Worm (Caenorhabditis elegans) whole organism, late embryonic: ENCODE results near the gene Y51H7BR.7.

Experiments
- C38D4.7 ChIP-seq: fragments of 200-800 bp; sonication (Bioruptor generic); optimal IDR thresholded peaks from 2 replicates; lab custom pipeline; 2018; ENCODE audit warnings: mild to moderate bottlenecking, missing genetic modification characterization, moderate library complexity, missing compliant biosample characterization
- K02D7.2 ChIP-seq: sonication (generic microtip); optimal IDR thresholded peaks from 2 replicates; lab custom pipeline; 2017; ENCODE audit warnings: mild to moderate bottlenecking, missing genetic modification characterization, missing compliant biosample characterization
- K09A11.1 ChIP-seq: sonication (generic microtip); optimal IDR thresholded peaks from 2 replicates; lab custom pipeline; 2017; ENCODE audit warnings: antibody characterized with exemption, mild to moderate bottlenecking, missing genetic modification characterization, missing compliant biosample characterization; ENCODE audit not compliant: insufficient read depth
- Y22D7AL.16 ChIP-seq: sonication (generic microtip); optimal IDR thresholded peaks from 2 replicates; lab custom pipeline; 2016; ENCODE audit warnings: missing genetic modification characterization, missing compliant biosample characterization
- ama-1 ChIP-seq: fragments of 150-350 bp; optimal IDR thresholded peaks from 2 replicates; lab custom pipeline; 2014
- ceh-14 ChIP-seq: sonication (generic microtip); optimal IDR thresholded peaks from 2 replicates; lab custom pipeline; 2016; ENCODE audit warnings: missing genotype, missing genetic modification characterization, missing compliant biosample characterization
- ceh-19 ChIP-seq: fragments of 200-800 bp; sonication (Bioruptor generic); optimal IDR thresholded peaks from 2 replicates; lab custom pipeline; 2018; ENCODE audit warnings: mild to moderate bottlenecking, missing genetic modification characterization, missing compliant biosample characterization
- ceh-2 ChIP-seq: sonication (generic microtip); optimal IDR thresholded peaks from 2 replicates; lab custom pipeline; 2016; ENCODE audit warnings: missing genotype, missing genetic modification characterization, missing compliant biosample characterization
- ceh-24 ChIP-seq: sonication (generic microtip); optimal IDR thresholded peaks from 2 replicates; lab custom pipeline; 2016; ENCODE audit warnings: mild to moderate bottlenecking, missing genetic modification characterization, missing compliant biosample characterization
- ceh-31 ChIP-seq: sonication (generic microtip); optimal IDR thresholded peaks from 2 replicates; lab custom pipeline; 2016; ENCODE audit warnings: missing genetic modification characterization, missing compliant biosample characterization
- ceh-34 ChIP-seq: sonication (generic microtip); optimal IDR thresholded peaks from 2 replicates; lab custom pipeline; 2016; ENCODE audit warnings: mild to moderate bottlenecking, missing genetic modification characterization, missing compliant biosample characterization
- ceh-45 ChIP-seq: fragments of 200-800 bp; sonication (Bioruptor generic); IDR thresholded peaks from 2 replicates; pipeline ENCODE4 v1.3.6; 2022; ENCODE audit warnings: missing genetic modification reagents, missing genetic modification characterization, missing compliant biosample characterization
- ceh-48 ChIP-seq: sonication (generic microtip); optimal IDR thresholded peaks from 2 replicates; lab custom pipeline; 2016; ENCODE audit warnings: missing genetic modification characterization, inconsistent platforms, missing compliant biosample characterization
- ceh-6 ChIP-seq: fragments of 200-800 bp; sonication (Bioruptor generic); optimal IDR thresholded peaks from 2 replicates; lab custom pipeline; 2018; ENCODE audit warnings: mild to moderate bottlenecking, missing genetic modification characterization, missing compliant biosample characterization
- ceh-9 ChIP-seq: sonication (generic microtip); optimal IDR thresholded peaks from 2 replicates; lab custom pipeline; 2016; ENCODE audit warnings: mild to moderate bottlenecking, missing genetic modification characterization, inconsistent platforms, missing compliant biosample characterization
- che-1 ChIP-seq: sonication (generic microtip); optimal IDR thresholded peaks from 2 replicates; lab custom pipeline; 2016; ENCODE audit warnings: mild to moderate bottlenecking, missing genetic modification characterization, missing compliant biosample characterization
- elt-2 ChIP-seq: sonication (generic microtip); optimal IDR thresholded peaks from 2 replicates; lab custom pipeline; 2016; ENCODE audit warnings: missing genetic modification reagents, missing genetic modification characterization, missing compliant biosample characterization
- elt-4 ChIP-seq: sonication (generic microtip); optimal IDR thresholded peaks from 2 replicates; lab custom pipeline; 2016; ENCODE audit warnings: missing genetic modification characterization, missing compliant biosample characterization
- ets-4 ChIP-seq: sonication (generic microtip); optimal IDR thresholded peaks from 2 replicates; lab custom pipeline; 2016; ENCODE audit warnings: missing genetic modification characterization, missing compliant biosample characterization
- fax-1 ChIP-seq: sonication (generic microtip); optimal IDR thresholded peaks from 2 replicates; lab custom pipeline; 2016; ENCODE audit warnings: missing genotype, missing genetic modification characterization, missing compliant biosample characterization
- fkh-10 ChIP-seq: fragments of 150-350 bp; optimal IDR thresholded peaks from 2 replicates; lab custom pipeline; 2014; ENCODE audit warnings: missing biosample characterization, missing genetic modification reagents, missing genetic modification characterization
- fkh-6 ChIP-seq: sonication (generic microtip); optimal IDR thresholded peaks from 2 replicates; lab custom pipeline; 2016; ENCODE audit warnings: missing genetic modification characterization, missing compliant biosample characterization
- hlh-30 ChIP-seq: sonication (generic microtip); optimal IDR thresholded peaks from 2 replicates; lab custom pipeline; 2017; ENCODE audit warnings: antibody characterized with exemption, missing genetic modification characterization, missing compliant biosample characterization; ENCODE audit not compliant: insufficient read depth
- hlh-6 ChIP-seq: sonication (generic microtip); optimal IDR thresholded peaks from 2 replicates; lab custom pipeline; 2016; ENCODE audit warnings: missing genotype, missing genetic modification characterization, missing compliant biosample characterization
- hlh-8 ChIP-seq: sonication (generic microtip); optimal IDR thresholded peaks from 2 replicates; lab custom pipeline; 2016; ENCODE audit warnings: missing genotype, missing genetic modification characterization, missing compliant biosample characterization
- lim-6 ChIP-seq: sonication (generic microtip); optimal IDR thresholded peaks from 2 replicates; lab custom pipeline; 2016; ENCODE audit warnings: missing genetic modification characterization, missing compliant biosample characterization
- madf-2 ChIP-seq: sonication (generic microtip); optimal IDR thresholded peaks from 2 replicates; lab custom pipeline; 2017; ENCODE audit warnings: missing genetic modification characterization, missing compliant biosample characterization
- nhr-232 ChIP-seq: sonication (generic microtip); optimal IDR thresholded peaks from 2 replicates; lab custom pipeline; 2016; ENCODE audit warnings: missing genetic modification characterization, missing compliant biosample characterization
- odd-2 ChIP-seq: sonication (generic microtip); optimal IDR thresholded peaks from 2 replicates; lab custom pipeline; 2017; ENCODE audit warnings: antibody characterized with exemption, mild to moderate bottlenecking, missing genetic modification characterization, missing compliant biosample characterization
- pag-3 ChIP-seq: sonication (generic microtip); optimal IDR thresholded peaks from 2 replicates; lab custom pipeline; 2016; ENCODE audit warnings: missing compliant biosample characterization, missing genetic modification characterization, borderline replicate concordance
- pat-9 ChIP-seq: fragments of 200-800 bp; sonication (Bioruptor generic); optimal IDR thresholded peaks from 2 replicates; lab custom pipeline; 2018; ENCODE audit warnings: mild to moderate bottlenecking, missing genetic modification characterization, moderate library complexity, missing compliant biosample characterization
- pha-2 ChIP-seq: sonication (generic microtip); optimal IDR thresholded peaks from 2 replicates; lab custom pipeline; 2017; ENCODE audit warnings: mild to moderate bottlenecking, missing genetic modification characterization, missing compliant biosample characterization
- pha-4 ChIP-seq: fragments of 150-350 bp; optimal IDR thresholded peaks from 2 replicates; lab custom pipeline; 2018; ENCODE audit warnings: missing biosample characterization, missing genetic modification reagents, missing genetic modification characterization
- pqm-1 ChIP-seq: sonication (generic microtip); optimal IDR thresholded peaks from 2 replicates; lab custom pipeline; 2016; ENCODE audit warnings: missing genetic modification characterization, missing compliant biosample characterization
- pros-1 ChIP-seq: fragments of 150-350 bp; optimal IDR thresholded peaks from 2 replicates; lab custom pipeline; 2014; ENCODE audit warnings: missing biosample characterization, missing genetic modification reagents, missing genetic modification characterization
- rnt-1 ChIP-seq: sonication (generic microtip); optimal IDR thresholded peaks from 2 replicates; lab custom pipeline; 2016; ENCODE audit warnings: missing genetic modification characterization, missing compliant biosample characterization
- sdc-2 ChIP-seq: sonication (generic microtip); optimal IDR thresholded peaks from 2 replicates; lab custom pipeline; 2016; ENCODE audit warnings: missing genotype, missing genetic modification characterization, missing compliant biosample characterization
- sox-2 ChIP-seq: fragments of 200-800 bp; sonication (Bioruptor generic); IDR thresholded peaks from 2 replicates; pipeline ENCODE4 v1.3.6; 2022; ENCODE audit warnings: missing genetic modification reagents, missing genetic modification characterization, missing compliant biosample characterization
- sox-4 ChIP-seq: sonication (generic microtip); optimal IDR thresholded peaks from 2 replicates; lab custom pipeline; 2017; ENCODE audit warnings: mild to moderate bottlenecking, missing genetic modification characterization, inconsistent platforms, missing compliant biosample characterization
- syd-9 ChIP-seq: sonication (generic microtip); optimal IDR thresholded peaks from 2 replicates; lab custom pipeline; 2016; ENCODE audit warnings: mild to moderate bottlenecking, missing genetic modification characterization, moderate library complexity, missing compliant biosample characterization
- tbx-2 ChIP-seq: sonication (generic microtip); optimal IDR thresholded peaks from 2 replicates; lab custom pipeline; 2016; ENCODE audit warnings: missing genetic modification characterization, missing compliant biosample characterization
- tbx-7 ChIP-seq: sonication (generic microtip); optimal IDR thresholded peaks from 2 replicates; lab custom pipeline; 2016; ENCODE audit warnings: missing genotype, missing genetic modification characterization, missing compliant biosample characterization
- unc-42 ChIP-seq: sonication (generic microtip); optimal IDR thresholded peaks from 2 replicates; lab custom pipeline; 2016; ENCODE audit warnings: missing genotype, missing genetic modification characterization, missing compliant biosample characterization
- unc-55 ChIP-seq: sonication (generic microtip); optimal IDR thresholded peaks from 2 replicates; lab custom pipeline; 2017; ENCODE audit warnings: missing biosample characterization, missing genetic modification reagents, missing genetic modification characterization
- unc-86 ChIP-seq: sonication (generic microtip); optimal IDR thresholded peaks from 2 replicates; lab custom pipeline; 2016; ENCODE audit warnings: missing genetic modification characterization, missing compliant biosample characterization

Gene Y51H7BR.7

DNA sequence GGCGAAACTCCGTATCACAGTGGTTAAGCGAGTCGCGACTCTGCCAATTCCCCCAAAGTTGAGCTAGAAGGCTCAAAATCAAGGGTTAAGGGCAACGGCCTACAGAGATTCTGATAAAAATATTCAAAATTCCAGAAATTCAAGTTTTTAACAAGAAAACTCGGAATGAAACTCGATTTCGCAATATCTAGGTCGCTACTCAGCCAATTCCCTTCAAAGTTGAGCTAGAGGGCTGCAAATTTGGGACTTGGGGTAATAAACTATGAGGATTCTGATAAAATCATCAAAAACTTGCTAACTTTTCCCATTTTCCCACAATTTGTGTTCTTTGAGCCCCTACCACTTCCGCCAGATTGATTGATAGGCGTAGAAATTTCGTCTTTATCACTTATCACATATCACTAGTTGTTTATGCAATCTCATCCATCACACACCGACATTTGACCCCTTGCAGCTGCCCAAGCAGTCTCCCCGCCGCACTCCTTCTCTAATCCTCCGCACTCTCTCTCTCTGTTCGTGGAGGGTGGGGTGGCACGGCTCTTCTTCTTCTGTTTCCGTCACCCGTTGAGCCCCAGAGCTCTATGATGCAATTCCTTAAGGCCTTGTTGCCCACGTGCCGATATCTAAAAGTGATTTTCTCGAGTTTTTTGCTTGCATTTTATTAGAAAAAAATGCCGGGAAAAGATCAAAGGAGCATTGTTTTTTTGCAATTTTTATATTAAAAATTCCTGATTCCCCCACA lies 23.6 kb downstream of the Y51H7BR.7 start (continued):
- TF ChIP-seq ceh-19 (GFP tag; lab: Kevin White, UChicago), result no peak
- TF ChIP-seq hlh-6, result no peak
- TF ChIP-seq odd-2, result no peak
- TF ChIP-seq unc-42 (tag; lab: Kevin White, UChicago), result peak; percentile 56
- TF ChIP-seq fax-1, result peak; percentile 47
- peak; percentile 45 for TF ChIP-seq hlh-8 (tag; lab: Kevin White, UChicago)
- peak; percentile 28 for TF ChIP-seq ceh-14 (tag; lab: Kevin White, UChicago)
- no peak for TF ChIP-seq fkh-6 (tag; lab: Kevin White, UChicago)
- peak; percentile 57 for TF ChIP-seq tbx-2
- TF ChIP-seq ets-4 (tag; lab: Kevin White, UChicago), result no peak
- no peak for TF ChIP-seq pros-1
- no peak for TF ChIP-seq ama-1 (lab: Kevin White, UChicago)
- no peak for TF ChIP-seq ceh-45 (GFP tag; lab: Robert Waterston, UW)
- TF ChIP-seq elt-2 (tag; lab: Kevin White, UChicago), result peak; percentile 50
- peak; percentile 79 for TF ChIP-seq rnt-1 (tag; lab: Kevin White, UChicago)
- TF ChIP-seq sox-2 (GFP tag; lab: Robert Waterston, UW), result no peak
- TF ChIP-seq ceh-24 (tag; lab: Kevin White, UChicago), result no peak
- no peak for TF ChIP-seq pha-4 (tag; lab: Kevin White, UChicago)
- no peak for TF ChIP-seq K02D7.2
- no peak for TF ChIP-seq che-1
- TF ChIP-seq fkh-10 (GFP tag; lab: Kevin White, UChicago), result no peak
- TF ChIP-seq madf-2 (tag; lab: Kevin White, UChicago), result no peak
- no peak for TF ChIP-seq tbx-7
- no peak for TF ChIP-seq pha-2
- TF ChIP-seq unc-86 (tag; lab: Kevin White, UChicago), result no peak
- peak; percentile 13 for TF ChIP-seq nhr-232 (tag; lab: Kevin White, UChicago)
- no peak for TF ChIP-seq C38D4.7 (GFP tag; lab: Kevin White, UChicago)
- no peak for TF ChIP-seq ceh-2 (tag; lab: Kevin White, UChicago)
- TF ChIP-seq syd-9 (tag; lab: Kevin White, UChicago), result peak; percentile 6
- TF ChIP-seq elt-4 (tag; lab: Kevin White, UChicago), result no peak
- TF ChIP-seq ceh-31 (tag; lab: Kevin White, UChicago), result peak; percentile 36
- peak; percentile 24 for TF ChIP-seq sdc-2
- no peak for TF ChIP-seq ceh-9
- no peak for TF ChIP-seq sox-4
- no peak for TF ChIP-seq pat-9 (tag; lab: Kevin White, UChicago)
- TF ChIP-seq Y22D7AL.16 (tag; lab: Kevin White, UChicago), result no peak
- TF ChIP-seq lim-6 (tag; lab: Kevin White, UChicago), result no peak
- TF ChIP-seq K09A11.1 (tag; lab: Kevin White, UChicago), result no peak
- no peak for TF ChIP-seq pag-3 (tag; lab: Kevin White, UChicago)
- peak; percentile 94 for TF ChIP-seq unc-55 (GFP tag; lab: Kevin White, UChicago)
- TF ChIP-seq ceh-48, result no peak
- TF ChIP-seq hlh-30, result peak; percentile 11
- TF ChIP-seq ceh-34, result peak; percentile 84
- TF ChIP-seq ceh-6 (GFP tag; lab: Kevin White, UChicago), result no peak
- TF ChIP-seq pqm-1 (tag; lab: Kevin White, UChicago), result no peak
- TF ChIP-seq, all 69 proteins: peak for 18
